Fruit fly (Drosophila melanogaster): ENCODE data around the gene Acp24A4.

Gene Acp24A4

dm6 chr2L:3719414-3719959 lies 25.8 kb upstream of the Acp24A4 start (continued):
- no peak for TF ChIP-seq CG12104 (GFP tag; optimal IDR thresholded peaks at IDR 0.05)
- TF ChIP-seq Ssrp (tag; optimal IDR thresholded peaks at IDR 0.05) = peak; percentile 7
- peak; percentile 17 for TF ChIP-seq cwo (GFP tag; optimal IDR thresholded peaks at IDR 0.05)
- peak; percentile 1 for TF ChIP-seq CG15514 (GFP tag; optimal IDR thresholded peaks at IDR 0.05)
- no peak for TF ChIP-seq CG16813 (GFP tag; IDR thresholded peaks at IDR 0.05; ENCODE audit: partially characterized antibody)
- TF ChIP-seq Eip74EF (GFP tag; optimal IDR thresholded peaks at IDR 0.05) = no peak
- TF ChIP-seq CG2120 (GFP tag; optimal IDR thresholded peaks at IDR 0.05) = peak; percentile 46
- TF ChIP-seq BtbVII (GFP tag; optimal IDR thresholded peaks at IDR 0.05) = peak; percentile 36
- peak; percentile 41 for TF ChIP-seq Oli (tag; optimal IDR thresholded peaks at IDR 0.05)
- TF ChIP-seq CG12769 (tag; optimal IDR thresholded peaks at IDR 0.05) = peak; percentile 48
- 0 out of 2 replicates have a peak, but pooled peaks have one; percentile 21 for TF ChIP-seq Xrp1 (GFP tag; IDR thresholded peaks at IDR 0.05)
- TF ChIP-seq CG1024 (GFP tag; IDR thresholded peaks at IDR 0.05) = 0 out of 2 replicates have a peak, but pooled peaks have one; percentile 14
- peak in 1 of 2 experiments; percentile 43 for TF ChIP-seq bsh (GFP tag; optimal IDR thresholded peaks at IDR 0.05)
- peak; percentile 39 for TF ChIP-seq nau (GFP tag; optimal IDR thresholded peaks at IDR 0.05)
- TF ChIP-seq Trl (optimal IDR thresholded peaks at IDR 0.05) = no peak
- TF ChIP-seq Trl (GFP tag; optimal IDR thresholded peaks at IDR 0.05) = no peak
- TF ChIP-seq Sox100B (GFP tag; optimal IDR thresholded peaks at IDR 0.05) = peak; percentile 39
- no peak for TF ChIP-seq Hr51 (GFP tag; optimal IDR thresholded peaks at IDR 0.05)
- TF ChIP-seq E2f2 (GFP tag; IDR thresholded peaks at IDR 0.05) = peak; percentile 16; the same call in 1 of the 2 replicates
- no peak for TF ChIP-seq hkb (optimal IDR thresholded peaks at IDR 0.05)
- TF ChIP-seq hkb (GFP tag; IDR thresholded peaks at IDR 0.05) = 0 out of 2 replicates have a peak, but pooled peaks have one; percentile 23
- peak; percentile 29 for TF ChIP-seq CG6813 (GFP tag; optimal IDR thresholded peaks at IDR 0.05)
- TF ChIP-seq Fer1 (GFP tag; optimal IDR thresholded peaks at IDR 0.05) = no peak
- peak; percentile 6 for TF ChIP-seq mam (GFP tag; optimal IDR thresholded peaks at IDR 0.05)
- TF ChIP-seq lmd (GFP tag; IDR thresholded peaks at IDR 0.05) = peak; percentile 41; the same call in 1 of the 2 replicates

- TF ChIP-seq CG2678 (tag; optimal IDR thresholded peaks at IDR 0.05) (no peak), CG30403 (GFP tag; optimal IDR thresholded peaks at IDR 0.05) (no peak), Deaf1 (tag; optimal IDR thresholded peaks at IDR 0.05) (peak; percentile 73), CG17359 (tag; optimal IDR thresholded peaks at IDR 0.05) (no peak), Nf-YC (tag; optimal IDR thresholded peaks at IDR 0.05) (no peak), CG6854 (GFP tag; optimal IDR thresholded peaks at IDR 0.05) (no peak), Taf1 (GFP tag; IDR thresholded peaks at IDR 0.05) (no peak), Dp (GFP tag; optimal IDR thresholded peaks at IDR 0.05) (peak; percentile 19), HLH3B (GFP tag; IDR thresholded peaks at IDR 0.05) (no peak), NC2α (GFP tag; optimal IDR thresholded peaks at IDR 0.05) (no peak), CG2712 (tag; optimal IDR thresholded peaks at IDR 0.05) (no peak), pzg (GFP tag; optimal IDR thresholded peaks at IDR 0.05) (peak; percentile 2), psq (GFP tag; optimal IDR thresholded peaks at IDR 0.05) (peak; percentile 31), CG2116 (GFP tag; optimal IDR thresholded peaks at IDR 0.05) (peak; percentile 48), E2f2 (GFP tag; IDR thresholded peaks at IDR 0.05) (peak; percentile 36; the same call in 1 of the 2 replicates), sisA (GFP tag; IDR thresholded peaks at IDR 0.05) (no peak), ewg (GFP tag; optimal IDR thresholded peaks at IDR 0.05) (peak; percentile 83), CG17328 (GFP tag; IDR thresholded peaks at IDR 0.05) (no peak)
These were observed 24.0 kb upstream of the Acp24A4 start, which contains the start of the genes lectin-24A and Shaw for dm6 chr2L:3717673-3718235. Gene lectin-24A, minus strand, starts transcription at chr2L:3717773. Gene Shaw, plus strand, starts transcription at chr2L:3718185.

Measured in whole organism, embryonic.